Fruit fly (Drosophila melanogaster): ENCODE results near the gene Ank2.

Ank2 gene

dm6 chr3L:7732141-7732748 lies 14.1 kb upstream of the Ank2 start, which contains the start of gene CG8492:
Gene CG8492 (minus strand): TSS chr3L:7732191.
- TF ChIP-seq EcR (GFP tag; optimal IDR thresholded peaks at IDR 0.05) (no peak), CG13204 (GFP tag; optimal IDR thresholded peaks at IDR 0.05) (no peak), Pif1B (GFP tag; optimal IDR thresholded peaks at IDR 0.05) (no peak), D1 (tag; optimal IDR thresholded peaks at IDR 0.05) (no peak), CG10348 (GFP tag; IDR thresholded peaks at IDR 0.05) (no peak), CG32121 (GFP tag; IDR thresholded peaks at IDR 0.05) (no peak), rn (GFP tag; IDR thresholded peaks at IDR 0.05) (no peak), CG8159 (tag; optimal IDR thresholded peaks at IDR 0.05) (no peak), CG8301 (tag; optimal IDR thresholded peaks at IDR 0.05) (no peak), Ets98B (GFP tag; IDR thresholded peaks at IDR 0.05) (no peak), Snoo (tag; optimal IDR thresholded peaks at IDR 0.05) (no peak), fd96Ca (GFP tag; IDR thresholded peaks at IDR 0.05) (no peak), gl (tag; optimal IDR thresholded peaks at IDR 0.05) (no peak)

dm6 chr3L:7726690-7727089 lies 8.5 kb upstream of the Ank2 start:
- TF ChIP-seq CG15710 (tag; optimal IDR thresholded peaks at IDR 0.05) (no peak), CG8301 (tag; optimal IDR thresholded peaks at IDR 0.05) (no peak), CG34367 (tag; optimal IDR thresholded peaks at IDR 0.05) (no peak), fd96Ca (GFP tag; IDR thresholded peaks at IDR 0.05) (no peak), CG32121 (GFP tag; IDR thresholded peaks at IDR 0.05) (no peak), CG13204 (GFP tag; optimal IDR thresholded peaks at IDR 0.05) (no peak), CG14655 (GFP tag; optimal IDR thresholded peaks at IDR 0.05) (no peak), rn (GFP tag; IDR thresholded peaks at IDR 0.05) (no peak), Ets98B (GFP tag; IDR thresholded peaks at IDR 0.05) (no peak), CG12605 (GFP tag; IDR thresholded peaks at IDR 0.05) (no peak), D1 (tag; optimal IDR thresholded peaks at IDR 0.05) (no peak), CG4496 (GFP tag; IDR thresholded peaks at IDR 0.05) (no peak)

dm6 chr3L:7726285-7726684 lies 8.1 kb upstream of the Ank2 start, which contains the start of gene CG7457:
Gene CG7457 (minus strand): TSS chr3L:7726473.
- TF ChIP-seq CG10348 (GFP tag; IDR thresholded peaks at IDR 0.05) (no peak), CG8301 (tag; optimal IDR thresholded peaks at IDR 0.05) (no peak), CG13204 (GFP tag; optimal IDR thresholded peaks at IDR 0.05) (no peak), CG32121 (GFP tag; IDR thresholded peaks at IDR 0.05) (no peak), CG4496 (GFP tag; IDR thresholded peaks at IDR 0.05) (no peak), CG8159 (tag; optimal IDR thresholded peaks at IDR 0.05) (no peak)

- TF ChIP-seq CG8301 (tag; optimal IDR thresholded peaks at IDR 0.05) (no peak), EcR (GFP tag; optimal IDR thresholded peaks at IDR 0.05) (peak; percentile 18)
Measured at dm6 chr3L:7721527-7721926, 3.3 kb upstream of the Ank2 start.

- no peak for TF ChIP-seq EcR (GFP tag; optimal IDR thresholded peaks at IDR 0.05)
- TF ChIP-seq D1 (tag; optimal IDR thresholded peaks at IDR 0.05), result no peak
Measured at dm6 chr3L:7719418-7719789, 1.2 kb upstream of the Ank2 start.

- TF ChIP-seq gl (tag; optimal IDR thresholded peaks at IDR 0.05) (peak; percentile 93), Snoo (tag; optimal IDR thresholded peaks at IDR 0.05) (peak; percentile 97), CG4496 (GFP tag; IDR thresholded peaks at IDR 0.05) (peak; percentile 94), CG8159 (tag; optimal IDR thresholded peaks at IDR 0.05) (peak; percentile 96), CG10348 (GFP tag; IDR thresholded peaks at IDR 0.05) (peak; percentile 82), EcR (GFP tag; optimal IDR thresholded peaks at IDR 0.05) (peak; percentile 72), CG34367 (tag; optimal IDR thresholded peaks at IDR 0.05) (peak; percentile 93), Pif1A (GFP tag; optimal IDR thresholded peaks at IDR 0.05) (peak; percentile 96), CG12605 (GFP tag; IDR thresholded peaks at IDR 0.05) (peak; percentile 89), D1 (tag; optimal IDR thresholded peaks at IDR 0.05) (peak; percentile 76), CG32121 (GFP tag; IDR thresholded peaks at IDR 0.05) (peak; percentile 94), Pif1B (GFP tag; optimal IDR thresholded peaks at IDR 0.05) (peak; percentile 97), CG15710 (tag; optimal IDR thresholded peaks at IDR 0.05) (peak; percentile 96), CG8301 (tag; optimal IDR thresholded peaks at IDR 0.05) (peak; percentile 96), CG13204 (GFP tag; optimal IDR thresholded peaks at IDR 0.05) (peak; percentile 92), Ets98B (GFP tag; IDR thresholded peaks at IDR 0.05) (peak; percentile 88), CG14655 (GFP tag; optimal IDR thresholded peaks at IDR 0.05) (peak; percentile 98), rn (GFP tag; IDR thresholded peaks at IDR 0.05) (peak; percentile 82), fd96Ca (GFP tag; IDR thresholded peaks at IDR 0.05) (peak; percentile 98), CG17806 (tag; optimal IDR thresholded peaks at IDR 0.05) (peak; percentile 90), CG9948 (tag; optimal IDR thresholded peaks at IDR 0.05) (peak; percentile 93)
Measured at dm6 chr3L:7718561-7719417, 594 bp upstream of the Ank2 start, which contains the start of gene Mcad. Gene Mcad (plus strand): TSS chr3L:7719350.
